Fruit fly (Drosophila melanogaster) whole organism, wandering third instar larva: Measurements from ENCODE around the gene comm.
A peak's percentile ranks its signal among the peaks of the same experiment; 100 is the strongest.

ENCODE experiments used
- CG32264 ChIP-seq: fragments of 200-800 bp; sonication (Bioruptor generic); optimal IDR thresholded peaks from 2 replicates; lab custom pipeline; 2016; ENCODE audit warnings: missing biosample characterization, missing genetic modification characterization
- CG9705 ChIP-seq: fragments of 200-800 bp; sonication (Bioruptor generic); optimal IDR thresholded peaks from 2 replicates; lab custom pipeline; 2018; ENCODE audit warnings: missing biosample characterization, mild to moderate bottlenecking, missing genetic modification characterization
- Dfd ChIP-seq: fragments of >200 bp; optimal IDR thresholded peaks from 2 replicates; lab custom pipeline; 2017; ENCODE audit warnings: missing biosample characterization, missing genetic modification characterization
- Dif ChIP-seq: fragments of 200-275, 200-300 bp; sonication (Bioruptor generic); optimal IDR thresholded peaks from 2 replicates; lab custom pipeline; 2018; ENCODE audit warnings: missing biosample characterization, missing genetic modification characterization; ENCODE audit not compliant: partially characterized antibody
- GATAd ChIP-seq: sonication (Bioruptor generic); optimal IDR thresholded peaks from 2 replicates; lab custom pipeline; 2016; ENCODE audit warnings: missing biosample characterization, missing genetic modification characterization
- HLH106 ChIP-seq: fragments of 200-800 bp; optimal IDR thresholded peaks from 3 replicates; lab custom pipeline; 2019; ENCODE audit warnings: missing biosample characterization, mild to moderate bottlenecking, missing genetic modification characterization, moderate library complexity
- Hnf4 ChIP-seq: fragments of 200-800 bp; sonication (Bioruptor generic); optimal IDR thresholded peaks from 2 replicates; lab custom pipeline; 2016; ENCODE audit warnings: missing biosample characterization, mild to moderate bottlenecking, missing genetic modification characterization
- Hr78 ChIP-seq: fragments of >200 bp; optimal IDR thresholded peaks from 2 replicates; lab custom pipeline; 2017; ENCODE audit warnings: missing biosample characterization, missing genetic modification characterization
- Hr83 ChIP-seq: fragments of 200-300 bp; sonication (Bioruptor generic); optimal IDR thresholded peaks from 2 replicates; lab custom pipeline; 2016; ENCODE audit warnings: missing biosample characterization, mild to moderate bottlenecking, missing genetic modification characterization, moderate library complexity; ENCODE audit not compliant: poor library complexity, severe bottlenecking
- Jra ChIP-seq: sonication (Bioruptor generic); optimal IDR thresholded peaks from 2 replicates; lab custom pipeline; 2016; ENCODE audit warnings: missing biosample characterization, missing genetic modification characterization
- Mio ChIP-seq: sonication (Bioruptor generic); optimal IDR thresholded peaks from 2 replicates; lab custom pipeline; 2016; ENCODE audit warnings: missing biosample characterization, missing genetic modification characterization
- Myc ChIP-seq: fragments of >200 bp; optimal IDR thresholded peaks from 2 replicates; lab custom pipeline; 2017
- N ChIP-seq: fragments of >200 bp; optimal IDR thresholded peaks from 2 replicates; lab custom pipeline; 2018; ENCODE audit warnings: missing biosample characterization, missing external identifiers, missing genetic modification characterization
- OdsH ChIP-seq: fragments of 200-800 bp; sonication (Bioruptor generic); optimal IDR thresholded peaks from 2 replicates; lab custom pipeline; 2016; ENCODE audit warnings: missing biosample characterization, mild to moderate bottlenecking, missing genetic modification characterization
- Rel ChIP-seq, 2 experiments: fragments of 200-800 bp; sonication (Bioruptor generic) in 1 of 2; optimal IDR thresholded peaks; 2 replicates in 1 of 2; 3 replicates in 1 of 2; lab custom pipeline; 2016 to 2019; ENCODE audit warnings: mild to moderate bottlenecking in 2 of 2, missing biosample characterization in 2 of 2, missing genetic modification characterization in 2 of 2, moderate library complexity in 1 of 2
- Sp1 ChIP-seq: fragments of 200-800 bp; sonication (Bioruptor generic); optimal IDR thresholded peaks from 3 replicates; lab custom pipeline; 2019; ENCODE audit warnings: missing biosample characterization, mild to moderate bottlenecking, missing genetic modification characterization, moderate library complexity
- Vsx2 ChIP-seq: fragments of 200-300, 225-300 bp; sonication (Bioruptor generic); optimal IDR thresholded peaks from 2 replicates; lab custom pipeline; 2018; ENCODE audit warnings: missing biosample characterization, missing genetic modification characterization; ENCODE audit not compliant: partially characterized antibody
- br ChIP-seq: fragments of 200-800 bp; sonication (Bioruptor generic); optimal IDR thresholded peaks from 2 replicates; lab custom pipeline; 2016; ENCODE audit warnings: missing biosample characterization, missing genetic modification characterization
- brk ChIP-seq: fragments of 200-800 bp; sonication (Bioruptor generic); optimal IDR thresholded peaks from 2 replicates; lab custom pipeline; 2016; ENCODE audit warnings: missing biosample characterization, mild to moderate bottlenecking, missing genetic modification characterization
- dl ChIP-seq, 2 experiments: fragments of 175-275, 200-275 bp in 1 of 2; fragments of 200-275 bp in 1 of 2; sonication (Bioruptor generic); optimal IDR thresholded peaks; lab custom pipeline; 2018; ENCODE audit warnings: mild to moderate bottlenecking in 2 of 2, missing biosample characterization in 2 of 2, missing genetic modification characterization in 2 of 2, moderate library complexity in 2 of 2; ENCODE audit not compliant: partially characterized antibody in 2 of 2, insufficient read depth in 1 of 2
- dmrt93B ChIP-seq: fragments of 200-800 bp; sonication (Bioruptor generic); optimal IDR thresholded peaks from 2 replicates; lab custom pipeline; 2018; ENCODE audit warnings: missing biosample characterization, mild to moderate bottlenecking, missing genetic modification characterization
- dsf ChIP-seq: sonication (Bioruptor generic); optimal IDR thresholded peaks from 2 replicates; lab custom pipeline; 2016; ENCODE audit warnings: missing biosample characterization, missing genetic modification characterization, borderline replicate concordance
- foxo ChIP-seq, 2 experiments: fragments of 200-800 bp; sonication (Bioruptor generic); optimal IDR thresholded peaks; 2 replicates in 1 of 2; 3 replicates in 1 of 2; lab custom pipeline; 2016 to 2017; ENCODE audit warnings: missing biosample characterization in 2 of 2, missing genetic modification characterization in 2 of 2
- fru ChIP-seq: fragments of 200-800 bp; sonication (Bioruptor generic); optimal IDR thresholded peaks from 3 replicates; lab custom pipeline; 2016; ENCODE audit warnings: missing biosample characterization, mild to moderate bottlenecking, missing genetic modification characterization
- h ChIP-seq: fragments of 200-800 bp; sonication (Bioruptor generic); optimal IDR thresholded peaks from 3 replicates; lab custom pipeline; 2016; ENCODE audit warnings: missing biosample characterization, mild to moderate bottlenecking, missing genetic modification characterization
- jim ChIP-seq: fragments of 175-275, 200-325 bp; sonication (Bioruptor generic); optimal IDR thresholded peaks from 2 replicates; lab custom pipeline; 2016; ENCODE audit warnings: missing biosample characterization, mild to moderate bottlenecking, missing genetic modification characterization
- pan ChIP-seq: fragments of >200 bp; optimal IDR thresholded peaks from 2 replicates; lab custom pipeline; 2017
- psq ChIP-seq: fragments of 200-800 bp; sonication (Bioruptor generic); optimal IDR thresholded peaks from 3 replicates; lab custom pipeline; 2017; ENCODE audit warnings: missing biosample characterization, mild to moderate bottlenecking, missing genetic modification characterization, moderate library complexity
- rgr ChIP-seq: fragments of 200-800 bp; sonication (Bioruptor generic); optimal IDR thresholded peaks from 3 replicates; lab custom pipeline; 2016; ENCODE audit warnings: missing biosample characterization, mild to moderate bottlenecking, missing genetic modification characterization
- sage ChIP-seq: fragments of 200-800 bp; sonication (Bioruptor generic); optimal IDR thresholded peaks from 2 replicates; lab custom pipeline; 2016; ENCODE audit warnings: missing biosample characterization, mild to moderate bottlenecking, missing genetic modification characterization
- tai ChIP-seq: sonication (Bioruptor generic); optimal IDR thresholded peaks from 2 replicates; lab custom pipeline; 2016; ENCODE audit warnings: missing biosample characterization, missing genetic modification characterization
- usp ChIP-seq: fragments of >200 bp; optimal IDR thresholded peaks from 2 replicates; lab custom pipeline; 2017; ENCODE audit warnings: missing biosample characterization, missing genetic modification characterization
- woc ChIP-seq: sonication (Bioruptor generic); optimal IDR thresholded peaks from 2 replicates; lab custom pipeline; 2016; ENCODE audit warnings: missing biosample characterization, mild to moderate bottlenecking, missing genetic modification characterization

The comm gene

DNA sequence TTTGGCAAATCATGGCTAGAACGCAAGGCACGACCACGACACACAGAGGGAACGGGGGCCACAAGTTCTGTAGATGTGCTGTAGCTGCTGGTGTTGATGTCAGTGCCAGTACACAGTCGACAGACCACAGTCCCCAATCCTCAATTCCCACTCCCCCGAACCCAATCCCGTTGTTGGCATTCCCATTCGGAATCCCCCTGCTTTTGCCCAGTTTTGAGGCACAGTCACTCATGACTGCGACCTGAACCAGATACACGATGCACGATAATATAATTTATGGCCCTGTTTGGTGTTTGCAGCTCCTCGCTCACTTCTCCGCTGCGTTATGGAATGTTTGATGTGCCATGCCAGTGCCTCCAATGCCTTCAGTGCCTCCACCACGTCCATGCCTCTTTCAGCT lies 7.3 kb downstream of the comm start:
- TF ChIP-seq Dif (GFP tag; lab: Kevin White, UChicago) (no peak), Jra (GFP tag; lab: Kevin White, UChicago) (no peak), Rel (GFP tag; optimal IDR thresholded peaks at IDR 0.05; lab: Kevin White, UChicago) (no peak), Rel (tag; optimal IDR thresholded peaks at IDR 0.05; lab: Kevin White, UChicago) (peak; percentile 45), Vsx2 (GFP tag; lab: Kevin White, UChicago) (no peak), dmrt93B (GFP tag; lab: Kevin White, UChicago) (no peak), dsf (no peak)

- TF ChIP-seq Hnf4 (GFP tag; lab: Kevin White, UChicago): no peak
- no peak for TF ChIP-seq br (GFP tag; lab: Kevin White, UChicago)
- TF ChIP-seq Dfd (GFP tag; lab: Kevin White, UChicago): no peak
- no peak for TF ChIP-seq Vsx2 (GFP tag; lab: Kevin White, UChicago)
- TF ChIP-seq GATAd (GFP tag; lab: Kevin White, UChicago): no peak
- no peak for TF ChIP-seq Myc (lab: Kevin White, UChicago)
- TF ChIP-seq Sp1: no peak
- no peak for TF ChIP-seq usp (GFP tag; lab: Kevin White, UChicago)
- TF ChIP-seq N (GFP tag; lab: Kevin White, UChicago): no peak
- TF ChIP-seq brk (GFP tag; lab: Kevin White, UChicago): no peak
- no peak for TF ChIP-seq Mio (GFP tag; lab: Kevin White, UChicago)
- no peak for TF ChIP-seq dl (GFP tag; optimal IDR thresholded peaks at IDR 0.05; lab: Kevin White, UChicago; ENCODE audit: insufficient read depth in 1 of 2, partially characterized antibody in 2 of 2)
- no peak for TF ChIP-seq Hr78
- no peak for TF ChIP-seq Hr83
- TF ChIP-seq fru (GFP tag; lab: Kevin White, UChicago): no peak
- TF ChIP-seq woc (GFP tag; lab: Kevin White, UChicago): no peak
- no peak for TF ChIP-seq pan
- no peak for TF ChIP-seq Jra (GFP tag; lab: Kevin White, UChicago)
- no peak for TF ChIP-seq sage
Observed at dm6 chr3L:15720224-15720623, 8.0 kb downstream of the comm start.

- TF ChIP-seq HLH106 (no peak), CG9705 (GFP tag; lab: Kevin White, UChicago) (no peak), Rel (GFP tag; optimal IDR thresholded peaks at IDR 0.05; lab: Kevin White, UChicago) (no peak), Rel (tag; optimal IDR thresholded peaks at IDR 0.05; lab: Kevin White, UChicago) (no peak), Hr83 (no peak)
- TF ChIP-seq, all 38 proteins: peak for 0
Observed at dm6 chr3L:15717519-15717918, 10.7 kb downstream of the comm start, which contains the start of gene CG42570. TSS of gene CG42570 (plus strand) at chr3L:15717819.

DNA sequence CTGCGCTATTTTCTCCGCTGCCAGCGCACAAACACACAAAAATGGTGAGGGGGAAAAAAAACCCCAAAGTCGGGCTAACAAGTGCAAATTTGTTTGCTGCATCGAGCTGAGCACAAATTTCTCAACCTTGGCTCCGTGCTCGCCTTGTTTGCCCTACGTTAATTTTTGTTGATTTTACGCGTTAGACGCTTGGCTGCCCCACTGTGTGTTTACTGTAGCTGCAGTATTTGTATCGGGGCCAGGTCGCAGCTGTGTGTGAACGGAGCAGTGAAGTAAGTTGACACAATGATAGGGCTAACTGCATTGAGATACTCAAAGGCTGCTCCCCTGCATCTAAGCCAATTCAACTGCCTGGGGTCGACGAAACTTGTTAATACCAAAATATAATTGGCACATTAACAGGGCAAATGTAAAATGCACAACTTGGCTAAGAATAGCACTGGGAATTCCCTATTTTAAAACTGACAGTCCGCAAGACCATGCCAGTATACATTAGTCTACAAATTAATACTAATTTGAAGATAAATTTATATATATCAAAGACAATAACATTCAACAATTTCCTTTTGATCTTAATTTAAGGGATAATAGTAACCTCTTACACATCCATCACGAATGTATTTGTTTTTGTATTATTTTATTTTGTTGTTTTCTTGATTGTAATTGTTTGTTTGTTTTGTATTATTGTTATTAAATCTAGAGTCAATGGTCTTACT lies 12.3 kb downstream of the comm start, which contains the start of gene CG42571:
TSS of gene CG42571 (plus strand) at position 666 of the 716 bp plus-strand sequence.
- TF ChIP-seq psq (GFP tag; lab: Kevin White, UChicago) (no peak), rgr (GFP tag; lab: Kevin White, UChicago) (no peak), Mio (GFP tag; lab: Kevin White, UChicago) (no peak), pan (no peak)

- TF ChIP-seq GATAd (GFP tag; lab: Kevin White, UChicago): peak; percentile 20
- TF ChIP-seq OdsH (GFP tag; lab: Kevin White, UChicago): peak; percentile 30
- no peak for TF ChIP-seq CG32264
- TF ChIP-seq br (GFP tag; lab: Kevin White, UChicago): no peak
- TF ChIP-seq Hnf4 (GFP tag; lab: Kevin White, UChicago): peak; percentile 28
- TF ChIP-seq Hr83: peak; percentile 83
- TF ChIP-seq h: peak; percentile 42
- no peak for TF ChIP-seq Vsx2 (GFP tag; lab: Kevin White, UChicago)
- no peak for TF ChIP-seq psq (GFP tag; lab: Kevin White, UChicago)
- peak; percentile 53 for TF ChIP-seq rgr (GFP tag; lab: Kevin White, UChicago)
- no peak for TF ChIP-seq Rel (GFP tag; optimal IDR thresholded peaks at IDR 0.05; lab: Kevin White, UChicago)
- TF ChIP-seq Rel (tag; optimal IDR thresholded peaks at IDR 0.05; lab: Kevin White, UChicago): no peak
- TF ChIP-seq tai (GFP tag; lab: Kevin White, UChicago): peak; percentile 55
- peak in 1 of 2 experiments; percentile 0 for TF ChIP-seq foxo (GFP tag; optimal IDR thresholded peaks at IDR 0.05; lab: Kevin White, UChicago)
- no peak for TF ChIP-seq Mio (GFP tag; lab: Kevin White, UChicago)
- no peak for TF ChIP-seq Hr78
- TF ChIP-seq jim (GFP tag; lab: Kevin White, UChicago): no peak
- no peak for TF ChIP-seq dsf
Observed at dm6 chr3L:15713932-15714492, 14.2 kb downstream of the comm start.
